Fruit fly (Drosophila melanogaster) whole organism, embryonic: ENCODE data around the gene CG31793.

ENCODE experiments used
- Asciz ChIP-seq: fragments of 200-800 bp; sonication (Bioruptor generic); optimal IDR thresholded peaks from 2 replicates; lab custom pipeline; 2017; ENCODE audit warnings: missing biosample characterization, mild to moderate bottlenecking, missing genetic modification characterization, missing genetic modification reagents
- CG10979 ChIP-seq: fragments of 200-800 bp; sonication (Bioruptor generic); optimal IDR thresholded peaks from 2 replicates; lab custom pipeline; 2018; ENCODE audit warnings: missing biosample characterization, mild to moderate bottlenecking, missing genetic modification characterization, moderate library complexity
- CG12659 ChIP-seq: fragments of 200-800 bp; sonication (Bioruptor generic); optimal IDR thresholded peaks from 3 replicates; lab custom pipeline; 2017; ENCODE audit warnings: mild to moderate bottlenecking, missing biosample characterization, missing genetic modification reagents, missing genetic modification characterization
- CG13123 ChIP-seq: fragments of 200-800 bp; sonication (Bioruptor generic); optimal IDR thresholded peaks from 2 replicates; lab custom pipeline; 2016; ENCODE audit warnings: missing biosample characterization, missing genetic modification characterization
- CG13424 ChIP-seq: fragments of 200-800 bp; sonication (Bioruptor generic); optimal IDR thresholded peaks from 2 replicates; lab custom pipeline; 2019; ENCODE audit warnings: missing biosample characterization, mild to moderate bottlenecking, missing genetic modification characterization, moderate library complexity
- CG13894 ChIP-seq: fragments of 200-800 bp; sonication (Bioruptor generic); optimal IDR thresholded peaks from 3 replicates; lab custom pipeline; 2018; ENCODE audit warnings: missing biosample characterization, mild to moderate bottlenecking, missing genetic modification characterization, moderate library complexity
- CG15479 ChIP-seq: fragments of 200-800 bp; sonication (Bioruptor generic); optimal IDR thresholded peaks from 3 replicates; lab custom pipeline; 2019; ENCODE audit warnings: missing biosample characterization, mild to moderate bottlenecking, missing genetic modification characterization, moderate library complexity
- CG1603 ChIP-seq: fragments of 200-800 bp; sonication (Bioruptor generic); optimal IDR thresholded peaks from 2 replicates; lab custom pipeline; 2019; ENCODE audit warnings: missing biosample characterization, mild to moderate bottlenecking, missing genetic modification characterization, moderate library complexity
- CG1647 ChIP-seq: fragments of 200-800 bp; sonication (Bioruptor generic); optimal IDR thresholded peaks from 3 replicates; lab custom pipeline; 2016; ENCODE audit warnings: missing biosample characterization, missing genetic modification characterization
- CG30020 ChIP-seq: fragments of 200-800 bp; optimal IDR thresholded peaks from 2 replicates; lab custom pipeline; 2019; ENCODE audit warnings: missing biosample characterization, mild to moderate bottlenecking, missing genetic modification characterization, moderate library complexity
- CG31224 ChIP-seq: fragments of 200-800 bp; sonication (Bioruptor generic); IDR thresholded peaks from 2 replicates; pipeline ENCODE4 v1.3.6; 2022; ENCODE audit warnings: missing biosample characterization, missing genetic modification characterization
- CG32767 ChIP-seq: fragments of 200-800 bp; sonication (Bioruptor generic); IDR thresholded peaks from 2 replicates; pipeline ENCODE4 v1.3.6; 2022; ENCODE audit warnings: missing biosample characterization, missing genetic modification characterization
- CG3281 ChIP-seq: fragments of 200-800 bp; sonication (Bioruptor generic); optimal IDR thresholded peaks from 3 replicates; lab custom pipeline; 2017; ENCODE audit warnings: missing biosample characterization, mild to moderate bottlenecking, missing genetic modification characterization
- CG5245 ChIP-seq: fragments of 200-800 bp; sonication (Bioruptor generic); optimal IDR thresholded peaks from 3 replicates; lab custom pipeline; 2016; ENCODE audit warnings: missing biosample characterization, missing genetic modification characterization
- CG6765 ChIP-seq: fragments of 200-800 bp; sonication (Bioruptor generic); optimal IDR thresholded peaks from 3 replicates; lab custom pipeline; 2017; ENCODE audit warnings: missing biosample characterization, mild to moderate bottlenecking, missing genetic modification characterization
- CG8924 ChIP-seq: fragments of 200-800 bp; optimal IDR thresholded peaks from 3 replicates; lab custom pipeline; 2019; ENCODE audit warnings: missing biosample characterization, mild to moderate bottlenecking, missing genetic modification characterization, moderate library complexity
- CHES-1-like ChIP-seq: fragments of 200-800 bp; sonication (Bioruptor generic); optimal IDR thresholded peaks from 2 replicates; lab custom pipeline; 2016; ENCODE audit warnings: missing biosample characterization, missing genetic modification characterization
- D19A ChIP-seq: fragments of 200-800 bp; optimal IDR thresholded peaks from 3 replicates; lab custom pipeline; 2019; ENCODE audit warnings: missing biosample characterization, mild to moderate bottlenecking, missing genetic modification characterization, moderate library complexity
- Dbx ChIP-seq: fragments of 200-800 bp; sonication (Bioruptor generic); IDR thresholded peaks from 3 replicates; pipeline ENCODE4 v1.3.6; 2022; ENCODE audit warnings: missing biosample characterization, missing genetic modification characterization
- Dref ChIP-seq: fragments of 200-800 bp; sonication (Bioruptor generic); IDR thresholded peaks from 2 replicates; pipeline ENCODE4 v1.3.6; 2022; ENCODE audit warnings: missing biosample characterization, missing genetic modification characterization
- Ets65A ChIP-seq: fragments of 200-800 bp; sonication (Bioruptor generic); peaks from one replicate; lab custom pipeline; 2016; ENCODE audit warnings: missing biosample characterization, missing genetic modification characterization
- Hmr ChIP-seq: fragments of 200-800 bp; sonication (Bioruptor generic); optimal IDR thresholded peaks from 3 replicates; lab custom pipeline; 2017; ENCODE audit warnings: mild to moderate bottlenecking, missing biosample characterization, missing genetic modification reagents, missing genetic modification characterization
- Lpt ChIP-seq: fragments of >200 bp; optimal IDR thresholded peaks from 2 replicates; lab custom pipeline; 2018; ENCODE audit warnings: missing biosample characterization, missing genetic modification characterization
- Max ChIP-seq: fragments of 200-800 bp; sonication (Bioruptor generic); optimal IDR thresholded peaks from 2 replicates; lab custom pipeline; 2016; ENCODE audit warnings: missing biosample characterization, mild to moderate bottlenecking, missing genetic modification characterization
- Mes4 ChIP-seq: fragments of 200-800 bp; sonication (Bioruptor generic); optimal IDR thresholded peaks from 2 replicates; lab custom pipeline; 2016; ENCODE audit warnings: missing biosample characterization, missing genetic modification characterization
- Oli ChIP-seq: fragments of 200-800 bp; sonication (Bioruptor generic); optimal IDR thresholded peaks from 2 replicates; lab custom pipeline; 2018; ENCODE audit warnings: missing biosample characterization, mild to moderate bottlenecking, missing genetic modification characterization, moderate library complexity
- Ptx1 ChIP-seq: fragments of 200-800 bp; sonication (Bioruptor generic); IDR thresholded peaks from 2 replicates; pipeline ENCODE4 v1.3.6; 2022; ENCODE audit warnings: missing biosample characterization, missing genetic modification characterization
- Ravus ChIP-seq: fragments of 200-800 bp; sonication (Bioruptor generic); IDR thresholded peaks from 2 replicates; pipeline ENCODE4 v1.3.6; 2022; ENCODE audit warnings: missing biosample characterization, missing genetic modification characterization
- Sox102F ChIP-seq: fragments of 200-800 bp; sonication (Bioruptor generic); optimal IDR thresholded peaks from 2 replicates; lab custom pipeline; 2018; ENCODE audit warnings: missing biosample characterization, mild to moderate bottlenecking, missing genetic modification characterization, moderate library complexity
- Sry-β ChIP-seq: fragments of 200-800 bp; sonication (Bioruptor generic); optimal IDR thresholded peaks from 2 replicates; lab custom pipeline; 2018; ENCODE audit warnings: missing biosample characterization, mild to moderate bottlenecking, missing genetic modification characterization, moderate library complexity
- YL-1 ChIP-seq: fragments of 200-800 bp; sonication (Bioruptor generic); optimal IDR thresholded peaks from 3 replicates; lab custom pipeline; 2017; ENCODE audit warnings: missing biosample characterization, mild to moderate bottlenecking, missing genetic modification characterization
- chif ChIP-seq, 2 experiments: fragments of 200-800 bp; sonication (Bioruptor generic); optimal IDR thresholded peaks; 3 replicates each; lab custom pipeline; 2016; ENCODE audit warnings: missing biosample characterization in 2 of 2, missing genetic modification characterization in 2 of 2
- corto ChIP-seq: fragments of 200-800 bp; sonication (Bioruptor generic); optimal IDR thresholded peaks from 2 replicates; lab custom pipeline; 2016; ENCODE audit warnings: missing biosample characterization, mild to moderate bottlenecking, missing genetic modification characterization, moderate library complexity
- dm ChIP-seq: fragments of 200-800 bp; sonication (Bioruptor generic); optimal IDR thresholded peaks from 3 replicates; lab custom pipeline; 2016; ENCODE audit warnings: missing biosample characterization, missing genetic modification characterization
- fru ChIP-seq: fragments of >200 bp; optimal IDR thresholded peaks from 2 replicates; lab custom pipeline; 2017
- gem ChIP-seq: fragments of 200-800 bp; sonication (Bioruptor generic); optimal IDR thresholded peaks from 2 replicates; lab custom pipeline; 2019; ENCODE audit warnings: missing biosample characterization, mild to moderate bottlenecking, missing genetic modification characterization, moderate library complexity
- jing ChIP-seq: fragments of 200-800 bp; sonication (Bioruptor generic); optimal IDR thresholded peaks from 2 replicates; lab custom pipeline; 2018; ENCODE audit warnings: missing biosample characterization, mild to moderate bottlenecking, missing genetic modification characterization
- luna ChIP-seq: fragments of 200-800 bp; sonication (Bioruptor generic); optimal IDR thresholded peaks from 2 replicates; lab custom pipeline; 2016; ENCODE audit warnings: missing biosample characterization, missing genetic modification characterization
- maf-S ChIP-seq: fragments of 200-800 bp; sonication (Bioruptor generic); optimal IDR thresholded peaks from 2 replicates; lab custom pipeline; 2016; ENCODE audit warnings: missing biosample characterization, missing genetic modification characterization
- nom ChIP-seq: fragments of 200-800 bp; sonication (Bioruptor generic); optimal IDR thresholded peaks from 2 replicates; lab custom pipeline; 2017; ENCODE audit warnings: missing biosample characterization, missing genetic modification characterization, mild to moderate bottlenecking, moderate library complexity, missing genetic modification reagents
- peb ChIP-seq: fragments of 200-800 bp; sonication (Bioruptor generic); IDR thresholded peaks from 2 replicates; pipeline ENCODE4 v1.3.6; 2022; ENCODE audit warnings: missing biosample characterization, missing genetic modification characterization
- prd ChIP-seq, 3 experiments: fragments of >200 bp in 2 of 3; fragments of 200-800 bp in 1 of 3; sonication (Bioruptor generic) in 1 of 3; optimal IDR thresholded peaks in 2 of 3; IDR thresholded peaks in 1 of 3; 2 replicates in 2 of 3; 3 replicates in 1 of 3; pipeline versions ENCODE4 v1.3.6 to Lab custom; 2017 to 2022; ENCODE audit warnings: missing biosample characterization in 1 of 3, missing genetic modification characterization in 1 of 3
- slou ChIP-seq: fragments of 200-800 bp; sonication (Bioruptor generic); optimal IDR thresholded peaks from 3 replicates; lab custom pipeline; 2016; ENCODE audit warnings: missing biosample characterization, missing genetic modification characterization
- sqz ChIP-seq: fragments of 200-800 bp; sonication (Bioruptor generic); optimal IDR thresholded peaks from 3 replicates; lab custom pipeline; 2018; ENCODE audit warnings: missing biosample characterization, mild to moderate bottlenecking, missing genetic modification characterization
- tx ChIP-seq: fragments of 200-800 bp; sonication (Bioruptor generic); optimal IDR thresholded peaks from 2 replicates; lab custom pipeline; 2016; ENCODE audit warnings: missing biosample characterization, missing genetic modification characterization
- vnd ChIP-seq: fragments of 200-800 bp; sonication (Bioruptor generic); IDR thresholded peaks from 3 replicates; pipeline ENCODE4 v1.3.6; 2022; ENCODE audit warnings: missing biosample characterization, missing genetic modification characterization; ENCODE audit not compliant: partially characterized antibody
- vvl ChIP-seq: fragments of 200-800 bp; sonication (Bioruptor generic); IDR thresholded peaks from 2 replicates; pipeline ENCODE4 v1.3.6; 2022; ENCODE audit warnings: missing biosample characterization, missing genetic modification characterization
- zf30C ChIP-seq: fragments of 200-800 bp; sonication (Bioruptor generic); optimal IDR thresholded peaks from 3 replicates; lab custom pipeline; 2018; ENCODE audit warnings: missing biosample characterization, mild to moderate bottlenecking, missing genetic modification characterization

The CG31793 gene

DNA sequence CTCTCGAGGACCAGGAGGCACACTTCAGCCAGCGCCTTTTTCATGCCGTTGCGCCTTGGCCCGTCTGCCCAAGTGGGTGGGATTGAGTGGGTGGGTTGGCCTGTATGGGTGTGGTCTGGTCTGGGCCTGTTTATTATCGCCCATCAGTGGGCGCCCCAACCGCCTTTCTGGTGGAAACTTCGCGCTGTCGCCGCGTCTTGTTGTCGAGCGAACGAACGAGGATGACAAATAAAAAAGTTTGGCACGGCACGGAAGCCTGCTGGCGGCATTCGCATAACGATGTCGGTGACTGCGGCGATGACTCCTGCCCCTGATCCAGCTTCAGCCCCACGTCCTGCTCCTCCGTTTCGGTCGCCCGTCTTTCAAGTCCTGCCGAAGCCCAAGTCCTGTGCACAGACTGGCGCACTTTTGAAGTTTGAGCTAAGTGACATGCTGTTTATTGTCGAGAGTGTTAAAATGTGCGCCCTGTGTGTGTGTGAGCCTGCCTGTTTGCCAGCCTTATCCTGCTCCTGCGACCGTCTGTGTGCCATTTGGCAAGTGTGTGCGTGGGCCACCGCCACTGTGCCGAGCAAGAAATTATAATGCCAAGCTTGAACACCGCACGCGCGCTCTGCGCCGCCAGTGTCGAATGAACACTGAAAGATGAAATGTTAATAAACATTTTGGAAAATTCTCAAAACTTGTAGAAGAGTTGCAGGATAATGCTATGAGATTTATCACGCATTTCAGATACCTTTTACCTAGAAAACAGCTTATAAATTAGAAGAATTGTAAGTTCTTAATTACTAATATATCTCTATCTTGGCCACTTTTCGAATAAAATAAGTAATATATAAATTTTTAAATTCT, 11.1 kb downstream of the CG31793 start (continued):
- TF ChIP-seq CG15479 (GFP tag; lab: Kevin White, UChicago) (no peak), YL-1 (GFP tag; lab: Kevin White, UChicago) (peak; percentile 6), Ptx1 (peak; percentile 73), Hmr (peak; percentile 91), D19A (tag; lab: Kevin White, UChicago) (peak; percentile 69), CG31224 (GFP tag; lab: Robert Waterston, UW) (peak; percentile 51; the same call in 1 of the 2 replicates), Mes4 (GFP tag; lab: Kevin White, UChicago) (no peak), chif (GFP tag; optimal IDR thresholded peaks at IDR 0.05; lab: Kevin White, UChicago) (peak in 1 of 2 experiments; percentile 8), Ravus (GFP tag; lab: Robert Waterston, UW) (no peak), CG10979 (tag; lab: Kevin White, UChicago) (peak; percentile 69), gem (peak; percentile 86), CG13123 (GFP tag; lab: Kevin White, UChicago) (peak; percentile 30), Lpt (no peak), Ets65A (GFP tag; lab: Kevin White, UChicago) (peak; percentile 41), prd (optimal IDR thresholded peaks at IDR 0.05; lab: Kevin White, UChicago) (no peak), prd (GFP tag; IDR thresholded peaks at IDR 0.05; lab: Robert Waterston, UW) (peak; percentile 74), CG8924 (tag; lab: Kevin White, UChicago) (peak; percentile 83), nom (GFP tag; lab: Kevin White, UChicago) (peak; percentile 18), CG1603 (peak; percentile 9), CHES-1-like (GFP tag; lab: Kevin White, UChicago) (no peak), Sox102F (GFP tag; lab: Kevin White, UChicago) (peak; percentile 78), CG30020 (tag; lab: Kevin White, UChicago) (no peak), luna (no peak), CG13424 (tag; lab: Kevin White, UChicago) (peak; percentile 89), vnd (0 out of 3 replicates have a peak, but pooled peaks have one; percentile 29), tx (GFP tag; lab: Kevin White, UChicago) (no peak), sqz (GFP tag; lab: Kevin White, UChicago) (peak; percentile 58), CG1647 (GFP tag; lab: Kevin White, UChicago) (no peak), Asciz (GFP tag; lab: Kevin White, UChicago) (peak; percentile 70), Max (peak; percentile 36), CG3281 (peak; percentile 87), dm (GFP tag; lab: Kevin White, UChicago) (no peak), CG6765 (peak; percentile 80), Oli (tag; lab: Kevin White, UChicago) (peak; percentile 76), maf-S (no peak), jing (GFP tag; lab: Kevin White, UChicago) (peak; percentile 4), CG5245 (GFP tag; lab: Kevin White, UChicago) (peak; percentile 39), vvl (GFP tag; lab: Robert Waterston, UW) (peak; percentile 76), CG12659 (GFP tag; lab: Kevin White, UChicago) (peak; percentile 86), Dref (GFP tag; lab: Robert Waterston, UW) (no peak), slou (GFP tag; lab: Kevin White, UChicago) (peak; percentile 70), peb (GFP tag; lab: Robert Waterston, UW) (no peak), CG32767 (peak; percentile 61; the same call in 1 of the 2 replicates), CG13894 (tag; lab: Kevin White, UChicago) (peak; percentile 54), fru (lab: Kevin White, UChicago) (no peak), Dbx (GFP tag; lab: Robert Waterston, UW) (peak; percentile 58), zf30C (GFP tag; lab: Kevin White, UChicago) (peak; percentile 77), Sry-β (GFP tag; lab: Kevin White, UChicago) (no peak), corto (GFP tag; lab: Kevin White, UChicago) (no peak)
